Worm (Caenorhabditis elegans): ENCODE results near the gene pdf-1.

- TF ChIP-seq ztf-29 (GFP tag; IDR thresholded peaks at IDR 0.05) (no peak), cog-1 (tag; optimal IDR thresholded peaks at IDR 0.05) (no peak)
Measured at ce11 chrIII:6951435-6951834, 39.2 kb upstream of the pdf-1 start.
